Worm (Caenorhabditis elegans) whole organism, late embryonic: ENCODE data around the gene pigg-1.

ENCODE experiments used
- ceh-2 ChIP-seq: sonication (generic microtip); optimal IDR thresholded peaks from 2 replicates; lab custom pipeline; 2016; ENCODE audit warnings: missing genotype, missing genetic modification characterization, missing compliant biosample characterization
- ceh-31 ChIP-seq: sonication (generic microtip); optimal IDR thresholded peaks from 2 replicates; lab custom pipeline; 2016; ENCODE audit warnings: missing genetic modification characterization, missing compliant biosample characterization
- fkh-6 ChIP-seq: sonication (generic microtip); optimal IDR thresholded peaks from 2 replicates; lab custom pipeline; 2016; ENCODE audit warnings: missing genetic modification characterization, missing compliant biosample characterization
- pat-9 ChIP-seq: fragments of 200-800 bp; sonication (Bioruptor generic); optimal IDR thresholded peaks from 2 replicates; lab custom pipeline; 2018; ENCODE audit warnings: mild to moderate bottlenecking, missing genetic modification characterization, moderate library complexity, missing compliant biosample characterization
- pqm-1 ChIP-seq: sonication (generic microtip); optimal IDR thresholded peaks from 2 replicates; lab custom pipeline; 2016; ENCODE audit warnings: missing genetic modification characterization, missing compliant biosample characterization

DNA sequence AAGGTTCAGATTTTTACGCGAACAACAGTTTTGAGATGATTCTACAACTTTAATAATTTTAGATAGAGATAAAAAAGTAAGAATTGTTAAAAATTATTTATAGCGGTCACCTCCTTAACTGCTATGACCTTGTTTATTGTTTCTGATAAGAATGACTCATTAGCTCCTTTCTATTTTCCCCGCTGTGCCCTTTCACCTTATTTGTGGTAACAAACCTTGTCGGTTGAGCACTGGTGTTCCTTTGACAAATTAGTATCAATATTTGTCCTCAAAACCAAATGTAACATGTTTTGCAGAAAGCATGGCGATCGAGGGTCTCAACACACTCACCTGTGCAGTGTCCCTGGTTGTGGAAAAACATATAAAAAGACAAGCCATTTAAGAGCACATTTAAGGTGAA, 26.5 kb upstream of the pigg-1 start:
- no peak for TF ChIP-seq pqm-1
- no peak for TF ChIP-seq ceh-31 (tag; lab: Kevin White, UChicago)
- TF ChIP-seq ceh-2 (tag; lab: Kevin White, UChicago), result no peak
- TF ChIP-seq fkh-6, result no peak
- no peak for TF ChIP-seq pat-9 (tag; lab: Kevin White, UChicago)
